Worm (Caenorhabditis elegans): ENCODE data around the gene F58E6.13.

DNA sequence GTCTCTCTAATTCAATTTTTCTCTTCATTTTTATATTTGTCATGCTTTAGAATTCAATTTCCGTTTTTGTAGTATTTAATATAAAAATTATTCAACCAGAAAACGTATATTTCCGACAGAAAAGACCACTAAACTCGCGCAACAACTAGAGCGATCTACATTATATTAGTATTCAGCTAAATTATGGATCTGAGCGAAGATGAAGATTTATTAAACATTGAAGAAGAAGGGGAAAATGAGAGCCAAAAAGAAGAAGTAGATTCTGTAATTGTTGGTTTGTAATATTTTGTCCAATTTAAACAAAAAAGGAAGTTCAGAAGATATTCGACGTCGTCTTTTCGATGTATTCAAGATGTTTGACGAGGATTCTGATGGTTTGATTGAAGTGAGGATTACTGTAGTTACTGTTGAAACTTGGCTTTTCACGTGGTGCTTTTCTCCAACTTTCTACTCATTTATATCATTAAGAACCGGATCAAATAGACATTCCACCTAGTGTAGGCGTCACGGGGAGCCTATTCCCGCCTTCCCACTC lies 11.0 kb upstream of the F58E6.13 start, which contains the start of gene cal-7:
- TF ChIP-seq lag-1 (GFP tag; IDR thresholded peaks at IDR 0.05) (no peak), mes-4 (tag; optimal IDR thresholded peaks at IDR 0.05) (no peak), F57A8.1 (GFP tag; optimal IDR thresholded peaks at IDR 0.05) (no peak)

All from whole organism, young adult.